Fruit fly (Drosophila melanogaster) S2 (cell line): ENCODE results near the gene CG4546.

Source experiments
- CG8478 ChIP-seq: fragments of >200 bp; optimal IDR thresholded peaks from 2 replicates; lab custom pipeline; 2018
- CTCF ChIP-seq, 2 experiments: fragments of >200 bp; optimal IDR thresholded peaks; 2 replicates each; lab custom pipeline; 2018

dm6 chr3R:15814150-15814549, 32.2 kb upstream of the CG4546 start:
- TF ChIP-seq CG8478 (lab: Kevin White, UChicago) (no peak), CTCF (optimal IDR thresholded peaks at IDR 0.05; lab: Kevin White, UChicago) (no peak)
